Fruit fly (Drosophila melanogaster) whole organism, embryonic: ENCODE results near the gene PIG-Q.

Experiments
- Atf6 ChIP-seq: fragments of 200-800 bp; sonication (Bioruptor generic); IDR thresholded peaks from 2 replicates; pipeline ENCODE4 v1.3.6; 2022; ENCODE audit warnings: missing biosample characterization, missing genetic modification characterization
- B-H2 ChIP-seq: fragments of 200-800 bp; sonication (Bioruptor generic); optimal IDR thresholded peaks from 2 replicates; lab custom pipeline; 2018; ENCODE audit warnings: missing biosample characterization, mild to moderate bottlenecking, missing genetic modification characterization
- BEAF-32 ChIP-seq: fragments of 200-800 bp; sonication (Bioruptor generic); optimal IDR thresholded peaks from 3 replicates; lab custom pipeline; 2017; ENCODE audit warnings: missing biosample characterization, missing genetic modification characterization, mild to moderate bottlenecking, moderate library complexity, missing genetic modification reagents
- CG1024 ChIP-seq: fragments of 200-800 bp; sonication (Bioruptor generic); IDR thresholded peaks from 2 replicates; pipeline ENCODE4 v1.3.6; 2022; ENCODE audit warnings: missing biosample characterization, missing genetic modification characterization
- CG10654 ChIP-seq: fragments of 200-800 bp; sonication (Bioruptor generic); optimal IDR thresholded peaks from 2 replicates; lab custom pipeline; 2016; ENCODE audit warnings: missing biosample characterization, missing genetic modification characterization
- CG11085 ChIP-seq: fragments of 200-800 bp; sonication (Bioruptor generic); IDR thresholded peaks from 2 replicates; pipeline ENCODE4 v1.3.6; 2022; ENCODE audit warnings: missing biosample characterization, missing genetic modification characterization
- CG11696 ChIP-seq: fragments of 200-800 bp; sonication (Bioruptor generic); IDR thresholded peaks from 2 replicates; pipeline ENCODE4 v1.3.6; 2022; ENCODE audit warnings: missing biosample characterization, missing genetic modification characterization
- CG13287 ChIP-seq: fragments of 200-800 bp; sonication (Bioruptor generic); IDR thresholded peaks from 2 replicates; pipeline ENCODE4 v1.3.6; 2022; ENCODE audit warnings: missing biosample characterization, missing genetic modification characterization; ENCODE audit not compliant: partially characterized antibody
- CG13624 ChIP-seq: fragments of 200-800 bp; sonication (Bioruptor generic); optimal IDR thresholded peaks from 2 replicates; lab custom pipeline; 2016; ENCODE audit warnings: missing biosample characterization, missing genetic modification characterization
- CG13894 ChIP-seq: fragments of 200-800 bp; sonication (Bioruptor generic); optimal IDR thresholded peaks from 3 replicates; lab custom pipeline; 2018; ENCODE audit warnings: missing biosample characterization, mild to moderate bottlenecking, missing genetic modification characterization, moderate library complexity
- CG14014 ChIP-seq: fragments of 200-800 bp; sonication (Bioruptor generic); IDR thresholded peaks from 2 replicates; pipeline ENCODE4 v1.3.6; 2022; ENCODE audit warnings: missing biosample characterization, missing genetic modification characterization
- CG14860 ChIP-seq: fragments of 200-800 bp; sonication (Bioruptor generic); IDR thresholded peaks from 3 replicates; pipeline ENCODE4 v1.3.6; 2022; ENCODE audit warnings: missing biosample characterization, missing genetic modification characterization; ENCODE audit not compliant: partially characterized antibody
- CG15479 ChIP-seq: fragments of 200-800 bp; sonication (Bioruptor generic); optimal IDR thresholded peaks from 3 replicates; lab custom pipeline; 2019; ENCODE audit warnings: missing biosample characterization, mild to moderate bottlenecking, missing genetic modification characterization, moderate library complexity
- CG15514 ChIP-seq: fragments of 200-800 bp; sonication (Bioruptor generic); optimal IDR thresholded peaks from 3 replicates; lab custom pipeline; 2017; ENCODE audit warnings: missing biosample characterization, missing genetic modification characterization, mild to moderate bottlenecking, moderate library complexity, missing genetic modification reagents
- CG17359 ChIP-seq: fragments of 200-800 bp; sonication (Bioruptor generic); optimal IDR thresholded peaks from 3 replicates; lab custom pipeline; 2018; ENCODE audit warnings: missing biosample characterization, mild to moderate bottlenecking, missing genetic modification characterization, moderate library complexity
- CG2199 ChIP-seq: fragments of 200-800 bp; sonication (Bioruptor generic); IDR thresholded peaks from 3 replicates; pipeline ENCODE4 v1.3.6; 2022; ENCODE audit warnings: missing biosample characterization, missing genetic modification characterization
- CG31441 ChIP-seq: fragments of 200-800 bp; sonication (Bioruptor generic); IDR thresholded peaks from 2 replicates; pipeline ENCODE4 v1.3.6; 2022; ENCODE audit warnings: missing biosample characterization, missing genetic modification characterization
- CG32772 ChIP-seq: fragments of 200-800 bp; sonication (Bioruptor generic); IDR thresholded peaks from 2 replicates; pipeline ENCODE4 v1.3.6; 2022; ENCODE audit warnings: missing biosample characterization, missing genetic modification characterization
- CG3407 ChIP-seq: fragments of 200-800 bp; sonication (Bioruptor generic); optimal IDR thresholded peaks from 2 replicates; lab custom pipeline; 2018; ENCODE audit warnings: missing biosample characterization, mild to moderate bottlenecking, missing genetic modification characterization
- CG34376 ChIP-seq: fragments of 200-800 bp; sonication (Bioruptor generic); optimal IDR thresholded peaks from 2 replicates; lab custom pipeline; 2018; ENCODE audit warnings: missing biosample characterization, mild to moderate bottlenecking, missing genetic modification characterization
- CG8290 ChIP-seq, 3 experiments: fragments of 200-800 bp; sonication (Bioruptor generic); optimal IDR thresholded peaks; 2 replicates each; lab custom pipeline; 2016 to 2019; ENCODE audit warnings: missing biosample characterization in 3 of 3, missing genetic modification characterization in 3 of 3, mild to moderate bottlenecking in 2 of 3, moderate library complexity in 1 of 3
- CG8478 ChIP-seq: fragments of >200 bp; optimal IDR thresholded peaks from 2 replicates; lab custom pipeline; 2018
- CG9609 ChIP-seq: fragments of 200-800 bp; sonication (Bioruptor generic); optimal IDR thresholded peaks from 3 replicates; lab custom pipeline; 2016; ENCODE audit warnings: missing biosample characterization, missing genetic modification characterization
- CG9797 ChIP-seq: fragments of 200-800 bp; sonication (Bioruptor generic); optimal IDR thresholded peaks from 3 replicates; lab custom pipeline; 2018; ENCODE audit warnings: missing biosample characterization, mild to moderate bottlenecking, missing genetic modification characterization
- CkIIα-i1 ChIP-seq: fragments of 200-800 bp; sonication (Bioruptor generic); IDR thresholded peaks from 2 replicates; pipeline ENCODE4 v1.3.6; 2022; ENCODE audit warnings: missing biosample characterization, missing genetic modification characterization
- CrebB ChIP-seq: fragments of 200-800 bp; sonication (Bioruptor generic); optimal IDR thresholded peaks from 3 replicates; lab custom pipeline; 2018; ENCODE audit warnings: missing biosample characterization, mild to moderate bottlenecking, missing genetic modification characterization
- Deaf1 ChIP-seq: fragments of 200-800 bp; optimal IDR thresholded peaks from 3 replicates; lab custom pipeline; 2019; ENCODE audit warnings: missing biosample characterization, mild to moderate bottlenecking, missing genetic modification characterization, moderate library complexity
- Fer2 ChIP-seq: fragments of 200-800 bp; sonication (Bioruptor generic); optimal IDR thresholded peaks from 2 replicates; lab custom pipeline; 2018; ENCODE audit warnings: missing biosample characterization, mild to moderate bottlenecking, missing genetic modification characterization, moderate library complexity
- HHEX ChIP-seq: fragments of 200-800 bp; sonication (Bioruptor generic); optimal IDR thresholded peaks from 3 replicates; lab custom pipeline; 2017; ENCODE audit warnings: missing biosample characterization, mild to moderate bottlenecking, missing genetic modification characterization, missing genetic modification reagents
- Hand ChIP-seq: fragments of 200-800 bp; sonication (Bioruptor generic); optimal IDR thresholded peaks from 2 replicates; lab custom pipeline; 2017; ENCODE audit warnings: mild to moderate bottlenecking, missing biosample characterization, missing genetic modification reagents, missing genetic modification characterization
- Hsf ChIP-seq: fragments of 200-800 bp; sonication (Bioruptor generic); optimal IDR thresholded peaks from 3 replicates; lab custom pipeline; 2016; ENCODE audit warnings: missing biosample characterization, missing genetic modification characterization
- Med ChIP-seq: fragments of 200-800 bp; sonication (Bioruptor generic); peaks from one replicate; lab custom pipeline; 2016; ENCODE audit warnings: missing biosample characterization, missing genetic modification characterization, mild to moderate bottlenecking, inconsistent platforms, moderate library complexity
- Trl ChIP-seq, 3 experiments: fragments of >200 bp in 2 of 3; fragments of 200-800 bp in 1 of 3; sonication (Bioruptor generic) in 1 of 3; optimal IDR thresholded peaks; 2 replicates in 1 of 3; 3 replicates in 2 of 3; lab custom pipeline; 2016 to 2017; ENCODE audit warnings: missing biosample characterization in 1 of 3, missing genetic modification characterization in 1 of 3
- ash1 ChIP-seq: fragments of 200-800 bp; sonication (Bioruptor generic); optimal IDR thresholded peaks from 2 replicates; lab custom pipeline; 2018; ENCODE audit warnings: missing biosample characterization, mild to moderate bottlenecking, missing genetic modification characterization
- corto ChIP-seq: fragments of 200-800 bp; sonication (Bioruptor generic); optimal IDR thresholded peaks from 2 replicates; lab custom pipeline; 2016; ENCODE audit warnings: missing biosample characterization, mild to moderate bottlenecking, missing genetic modification characterization, moderate library complexity
- exex ChIP-seq: fragments of 200-800 bp; sonication (Bioruptor generic); optimal IDR thresholded peaks from 4 replicates; lab custom pipeline; 2018; ENCODE audit warnings: missing biosample characterization, mild to moderate bottlenecking, missing genetic modification characterization, moderate library complexity
- gce ChIP-seq: fragments of 200-800 bp; sonication (Bioruptor generic); IDR thresholded peaks from 3 replicates; pipeline ENCODE4 v1.3.6; 2022; ENCODE audit warnings: missing biosample characterization, missing genetic modification characterization
- hbn ChIP-seq: fragments of 200-800 bp; sonication (Bioruptor generic); IDR thresholded peaks from 2 replicates; pipeline ENCODE4 v1.3.6; 2022; ENCODE audit warnings: missing biosample characterization, missing genetic modification characterization; ENCODE audit not compliant: partially characterized antibody
- kni ChIP-seq: fragments of 200-800 bp; sonication (Bioruptor generic); optimal IDR thresholded peaks from 3 replicates; lab custom pipeline; 2017; ENCODE audit warnings: mild to moderate bottlenecking, missing biosample characterization, missing genetic modification reagents, missing genetic modification characterization
- lab ChIP-seq: fragments of 200-800 bp; sonication (Bioruptor generic); optimal IDR thresholded peaks from 3 replicates; lab custom pipeline; 2017; ENCODE audit warnings: missing biosample characterization, missing genetic modification characterization, mild to moderate bottlenecking, moderate library complexity, missing genetic modification reagents
- lilli ChIP-seq: fragments of 200-800 bp; sonication (Bioruptor generic); optimal IDR thresholded peaks from 3 replicates; lab custom pipeline; 2016; ENCODE audit warnings: missing biosample characterization, missing genetic modification characterization
- nom ChIP-seq: fragments of 200-800 bp; sonication (Bioruptor generic); optimal IDR thresholded peaks from 2 replicates; lab custom pipeline; 2017; ENCODE audit warnings: missing biosample characterization, missing genetic modification characterization, mild to moderate bottlenecking, moderate library complexity, missing genetic modification reagents
- rib ChIP-seq: fragments of 200-800 bp; sonication (Bioruptor generic); IDR thresholded peaks from 2 replicates; pipeline ENCODE4 v1.3.6; 2022; ENCODE audit warnings: missing biosample characterization, missing genetic modification characterization
- schlank ChIP-seq: fragments of 200-800 bp; sonication (Bioruptor generic); optimal IDR thresholded peaks from 2 replicates; lab custom pipeline; 2018; ENCODE audit warnings: missing biosample characterization, mild to moderate bottlenecking, missing genetic modification characterization
- sens ChIP-seq: fragments of 200-800 bp; sonication (Bioruptor generic); peaks from one replicate; lab custom pipeline; 2016; ENCODE audit warnings: missing biosample characterization, missing genetic modification characterization
- z ChIP-seq: fragments of 200-800 bp; sonication (Bioruptor generic); IDR thresholded peaks from 3 replicates; pipeline ENCODE4 v1.3.6; 2022; ENCODE audit warnings: missing biosample characterization, missing genetic modification characterization
- zen ChIP-seq: fragments of 200-800 bp; sonication (Bioruptor generic); optimal IDR thresholded peaks from 3 replicates; lab custom pipeline; 2018; ENCODE audit warnings: missing biosample characterization, mild to moderate bottlenecking, missing genetic modification characterization, moderate library complexity
- zfh1 ChIP-seq: fragments of 200-800 bp; sonication (Bioruptor generic); IDR thresholded peaks from 3 replicates; pipeline ENCODE4 v1.3.6; 2022; ENCODE audit warnings: missing biosample characterization, missing genetic modification characterization

The PIG-Q gene

DNA sequence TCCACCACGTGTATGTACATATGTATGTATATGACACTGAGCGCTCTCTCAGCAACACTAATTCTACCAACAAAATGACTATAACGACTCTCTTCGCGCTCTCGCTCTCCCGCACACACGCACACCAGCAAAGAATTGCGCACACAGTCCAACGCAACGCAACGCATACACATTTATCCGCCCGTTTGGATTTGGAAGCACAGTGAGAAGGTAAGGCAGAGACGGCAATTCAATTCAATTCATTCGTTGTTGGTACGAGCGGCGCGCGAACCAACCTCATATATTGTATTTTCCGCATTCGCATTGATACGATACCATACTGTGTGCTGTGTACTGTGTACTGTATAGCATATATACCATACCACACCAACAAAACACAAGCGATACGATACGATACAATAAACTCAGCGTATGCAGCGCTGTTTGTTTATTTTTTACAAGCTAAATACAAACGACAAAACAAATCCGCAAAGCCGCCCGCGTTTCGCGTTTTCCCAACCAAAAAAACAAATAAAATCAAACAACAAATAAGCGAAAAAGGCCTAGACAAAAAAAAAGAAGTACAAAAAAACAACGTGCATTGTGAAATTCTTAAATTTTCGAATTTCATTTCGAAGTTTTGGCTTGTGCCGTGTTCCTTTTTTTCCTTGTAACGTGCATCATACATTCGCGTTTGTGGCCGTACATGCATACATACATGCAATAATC, 25.4 kb upstream of the PIG-Q start, which contains the start of the genes CG9921 and Dsp1 (continued):
- TF ChIP-seq CrebB (tag; lab: Kevin White, UChicago) (peak; percentile 38), hbn (GFP tag; lab: Robert Waterston, UW) (0 out of 2 replicates have a peak, but pooled peaks have one; percentile 43), CG9609 (no peak), CG17359 (tag; lab: Kevin White, UChicago) (peak; percentile 9), z (GFP tag; lab: Robert Waterston, UW) (no peak), Trl (optimal IDR thresholded peaks at IDR 0.05; lab: Kevin White, UChicago) (peak; percentile 97), Trl (GFP tag; optimal IDR thresholded peaks at IDR 0.05; lab: Kevin White, UChicago) (no peak), lab (GFP tag; lab: Kevin White, UChicago) (peak; percentile 0), Med (peak; percentile 81), CG8290 (GFP tag; optimal IDR thresholded peaks at IDR 0.05; lab: Kevin White, UChicago) (no peak), CG8290 (tag; optimal IDR thresholded peaks at IDR 0.05; lab: Kevin White, UChicago) (peak in 1 of 2 experiments; percentile 76), kni (GFP tag; lab: Kevin White, UChicago) (no peak), corto (GFP tag; lab: Kevin White, UChicago) (peak; percentile 23), CG3407 (no peak), CG34376 (peak; percentile 61), CG11696 (peak; percentile 32; the same call in 1 of the 2 replicates), CG13287 (GFP tag; lab: Robert Waterston, UW) (peak; percentile 11; the same call in 1 of the 2 replicates), Hand (GFP tag; lab: Kevin White, UChicago) (peak; percentile 18), CG11085 (GFP tag; lab: Robert Waterston, UW) (no peak), BEAF-32 (GFP tag; lab: Kevin White, UChicago) (no peak), ash1 (GFP tag; lab: Kevin White, UChicago) (no peak), CG14860 (GFP tag; lab: Robert Waterston, UW) (no peak), CG32772 (GFP tag; lab: Robert Waterston, UW) (no peak), CkIIα-i1 (no peak), zfh1 (GFP tag; lab: Robert Waterston, UW) (no peak), lilli (GFP tag; lab: Kevin White, UChicago) (peak; percentile 14), CG2199 (GFP tag; lab: Robert Waterston, UW) (peak; percentile 99), rib (GFP tag; lab: Robert Waterston, UW) (peak; percentile 72), schlank (tag; lab: Kevin White, UChicago) (peak; percentile 31), CG14014 (GFP tag; lab: Robert Waterston, UW) (0 out of 2 replicates have a peak, but pooled peaks have one; percentile 21), gce (GFP tag; lab: Robert Waterston, UW) (no peak), CG8478 (lab: Kevin White, UChicago) (peak; percentile 8), sens (GFP tag; lab: Kevin White, UChicago) (peak; percentile 72), CG9797 (GFP tag; lab: Kevin White, UChicago) (no peak), Deaf1 (peak; percentile 66), Fer2 (tag; lab: Kevin White, UChicago) (no peak), HHEX (peak; percentile 4), CG13624 (peak; percentile 33), CG15514 (GFP tag; lab: Kevin White, UChicago) (peak; percentile 72), CG15479 (GFP tag; lab: Kevin White, UChicago) (peak; percentile 95), exex (no peak), zen (tag; lab: Kevin White, UChicago) (no peak), nom (GFP tag; lab: Kevin White, UChicago) (peak; percentile 13), CG31441 (GFP tag; lab: Robert Waterston, UW) (no peak), CG10654 (GFP tag; lab: Kevin White, UChicago) (no peak), CG13894 (tag; lab: Kevin White, UChicago) (peak; percentile 2), Atf6 (GFP tag; lab: Robert Waterston, UW) (peak; percentile 44), Hsf (GFP tag; lab: Kevin White, UChicago) (no peak), B-H2 (GFP tag; lab: Kevin White, UChicago) (peak; percentile 13), CG1024 (GFP tag; lab: Robert Waterston, UW) (0 out of 2 replicates have a peak, but pooled peaks have one; percentile 6)
